Fruit fly (Drosophila melanogaster): ENCODE results near the gene CG45075.

DNA sequence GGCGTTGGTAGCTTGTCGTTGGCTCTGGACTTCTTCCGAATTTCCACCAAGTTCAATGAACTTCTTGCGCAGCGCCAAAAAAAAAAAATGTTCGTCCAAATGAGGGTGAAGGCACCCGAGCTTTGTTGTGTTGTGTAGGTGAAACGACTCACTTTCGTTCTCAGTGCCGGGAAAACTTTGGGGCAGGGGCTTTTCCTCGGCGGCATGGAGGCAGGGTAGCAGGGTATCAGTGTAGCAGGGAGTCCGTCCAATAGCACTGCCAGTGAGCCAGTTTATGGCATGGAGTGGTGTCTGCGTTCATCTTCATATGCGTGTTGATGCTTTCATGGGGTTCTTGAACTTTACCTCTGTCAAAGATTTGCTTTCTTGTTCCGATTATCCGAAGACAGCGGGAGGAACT, 16.9 kb upstream of the CG45075 start:
- no peak for TF ChIP-seq luna (GFP tag; optimal IDR thresholded peaks at IDR 0.05)
- TF ChIP-seq phol (tag; optimal IDR thresholded peaks at IDR 0.05), result no peak
- no peak for TF ChIP-seq sd (tag; optimal IDR thresholded peaks at IDR 0.05)
- no peak for TF ChIP-seq Ptx1 (GFP tag; IDR thresholded peaks at IDR 0.05)
- TF ChIP-seq CkIIα-i1 (GFP tag; IDR thresholded peaks at IDR 0.05), result no peak
- TF ChIP-seq CG18764 (GFP tag; optimal IDR thresholded peaks at IDR 0.05), result no peak
- TF ChIP-seq vfl (GFP tag; optimal IDR thresholded peaks at IDR 0.05), result no peak
- no peak for TF ChIP-seq Doc3 (GFP tag; IDR thresholded peaks at IDR 0.05; ENCODE audit: partially characterized antibody)
- no peak for TF ChIP-seq aop (GFP tag; IDR thresholded peaks at IDR 0.05)

Data from whole organism, embryonic.